Worm (Caenorhabditis elegans): ENCODE measurements around the gene T18D3.1.

T18D3.1 gene

ce11 chrX:12454290-12454795 is at the start of gene T18D3.1, which contains the start of gene T18D3.9:
Gene T18D3.1, plus strand, starts transcription at chrX:12454745.
Gene T18D3.9, minus strand, starts transcription at chrX:12454457.
- TF ChIP-seq ztf-3 (GFP tag; optimal IDR thresholded peaks at IDR 0.05) = no peak
- no peak for TF ChIP-seq Y56A3A.18 (GFP tag; IDR thresholded peaks at IDR 0.05)
- no peak for TF ChIP-seq akir-1 (GFP tag; optimal IDR thresholded peaks at IDR 0.05)
- TF ChIP-seq F37B4.10 (GFP tag; IDR thresholded peaks at IDR 0.05) = no peak
- TF ChIP-seq attf-5 (GFP tag; optimal IDR thresholded peaks at IDR 0.05) = peak; percentile 33
- TF ChIP-seq repo-1 (tag; optimal IDR thresholded peaks at IDR 0.05) = no peak
- TF ChIP-seq ceh-58 (GFP tag; IDR thresholded peaks at IDR 0.05) = no peak
- TF ChIP-seq gei-17 (GFP tag; optimal IDR thresholded peaks at IDR 0.05) = no peak
- TF ChIP-seq F52B5.7 (tag; optimal IDR thresholded peaks at IDR 0.05) = no peak
- TF ChIP-seq zim-3 (tag; optimal IDR thresholded peaks at IDR 0.05) = no peak
- TF ChIP-seq nhr-80 (tag; optimal IDR thresholded peaks at IDR 0.05) = peak; percentile 52
- peak; percentile 45 for TF ChIP-seq ztf-18 (tag; optimal IDR thresholded peaks at IDR 0.05)
- TF ChIP-seq athp-1 (tag; optimal IDR thresholded peaks at IDR 0.05) = no peak
- TF ChIP-seq sdz-38 (tag; optimal IDR thresholded peaks at IDR 0.05) = no peak
- TF ChIP-seq lin-40 (tag; optimal IDR thresholded peaks at IDR 0.05) = peak; percentile 17
- TF ChIP-seq nhr-179 (tag; optimal IDR thresholded peaks at IDR 0.05) = no peak
- TF ChIP-seq nhr-120 (GFP tag; IDR thresholded peaks at IDR 0.05) = no peak
- TF ChIP-seq hmg-1.2 (GFP tag; IDR thresholded peaks at IDR 0.05) = peak; percentile 31; the same call in 1 of the 2 replicates
- no peak for TF ChIP-seq lsy-27 (tag; optimal IDR thresholded peaks at IDR 0.05; ENCODE audit: borderline replicate concordance, insufficient read depth)
- peak; percentile 84 for TF ChIP-seq mcd-1 (GFP tag; IDR thresholded peaks at IDR 0.05)
- peak; percentile 16 for TF ChIP-seq tbp1 (GFP tag; optimal IDR thresholded peaks at IDR 0.05)
- TF ChIP-seq dox-1 (GFP tag; IDR thresholded peaks at IDR 0.05) = 0 out of 2 replicates have a peak, but pooled peaks have one; percentile 14
- no peak for TF ChIP-seq cebp-1 (GFP tag; IDR thresholded peaks at IDR 0.05)
- peak; percentile 28 for TF ChIP-seq cebp-1 (tag; optimal IDR thresholded peaks at IDR 0.05)
- TF ChIP-seq hsf-1 (GFP tag; IDR thresholded peaks at IDR 0.05) = no peak

DNA sequence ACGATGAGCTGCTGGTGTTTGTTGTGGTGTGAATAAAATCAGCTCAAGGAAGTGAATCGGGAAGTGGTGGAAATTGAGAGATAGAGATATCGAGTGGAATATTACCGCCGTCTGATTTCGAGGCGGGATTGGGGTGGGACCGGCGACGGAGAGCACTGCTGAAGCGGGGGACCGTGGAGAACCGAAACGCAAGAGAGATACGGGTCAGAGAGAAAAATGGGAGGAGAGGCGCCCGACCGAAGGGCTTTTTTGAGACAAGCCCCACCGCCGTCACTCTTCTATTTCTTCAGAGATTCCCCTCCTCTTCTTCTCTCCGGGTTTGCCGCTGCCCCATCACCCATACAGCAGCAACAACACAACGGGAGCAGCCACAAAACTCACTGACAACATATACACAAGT is 48.5 kb upstream of the T18D3.1 start:
- TF ChIP-seq lin-40 (tag; optimal IDR thresholded peaks at IDR 0.05) (no peak), zfh-2 (GFP tag; conservative IDR thresholded peaks at IDR 0.05) (peak; percentile 81), egrh-3 (GFP tag; IDR thresholded peaks at IDR 0.05) (peak; percentile 53; the same call in 1 of the 2 replicates)

- TF ChIP-seq madf-8 (GFP tag; conservative IDR thresholded peaks at IDR 0.05) (no peak), hmg-1.2 (GFP tag; IDR thresholded peaks at IDR 0.05) (no peak), nfyb-1 (GFP tag; IDR thresholded peaks at IDR 0.05) (no peak), nhr-90 (tag; optimal IDR thresholded peaks at IDR 0.05) (no peak), lsl-1 (GFP tag; optimal IDR thresholded peaks at IDR 0.05) (no peak), lsy-27 (tag; optimal IDR thresholded peaks at IDR 0.05; ENCODE audit: borderline replicate concordance, insufficient read depth) (no peak), F49E8.2 (tag; optimal IDR thresholded peaks at IDR 0.05; ENCODE audit: insufficient read depth) (no peak), lin-40 (tag; optimal IDR thresholded peaks at IDR 0.05) (no peak)
Observed at ce11 chrX:12406592-12406991, 48.0 kb upstream of the T18D3.1 start.

DNA sequence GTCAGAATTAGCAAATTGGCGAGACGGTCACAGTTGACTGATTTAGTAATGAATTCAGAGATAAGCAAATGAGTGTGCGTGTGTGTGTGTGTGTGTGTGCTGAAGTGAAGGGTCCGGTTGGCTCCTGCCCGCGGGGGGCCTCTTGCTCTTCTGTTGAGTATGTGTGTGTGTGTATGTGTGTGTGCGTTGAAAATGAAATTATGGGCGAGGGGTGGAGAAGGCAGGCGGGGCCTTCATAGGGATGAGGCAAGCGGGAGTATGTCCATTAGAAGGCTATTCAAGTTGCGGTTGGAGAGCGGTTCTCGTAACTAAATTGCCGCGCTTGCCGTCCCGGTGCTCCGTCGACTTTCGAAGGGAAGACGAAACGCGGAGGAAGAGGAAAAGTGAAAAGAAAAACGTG is 47.2 kb upstream of the T18D3.1 start:
- TF ChIP-seq zfh-2 (GFP tag; conservative IDR thresholded peaks at IDR 0.05) (peak; percentile 69), B0261.1 (tag; optimal IDR thresholded peaks at IDR 0.05) (no peak)
